Worm (Caenorhabditis elegans) whole organism, young adult: ENCODE data around the gene F13A7.11.

Experiments
- B0261.1 ChIP-seq: sonication (generic microtip); optimal IDR thresholded peaks from 2 replicates; lab custom pipeline; 2016; ENCODE audit warnings: mild to moderate bottlenecking, missing genetic modification characterization, moderate library complexity, missing compliant biosample characterization
- D2030.7 ChIP-seq: fragments of 200-800 bp; sonication (Bioruptor generic); IDR thresholded peaks from 2 replicates; pipeline ENCODE4 v1.3.6; 2022; ENCODE audit warnings: missing genetic modification reagents, missing genetic modification characterization, missing compliant biosample characterization
- F10E7.11 ChIP-seq: sonication (generic microtip); optimal IDR thresholded peaks from 2 replicates; lab custom pipeline; 2017; ENCODE audit warnings: mild to moderate bottlenecking, missing genetic modification characterization, moderate library complexity, missing compliant biosample characterization
- F39B2.1 ChIP-seq: fragments of 200-800 bp; sonication (Bioruptor generic); IDR thresholded peaks from 2 replicates; pipeline ENCODE4 v1.3.6; 2022; ENCODE audit warnings: missing genetic modification reagents, missing genetic modification characterization, missing compliant biosample characterization
- F49E8.2 ChIP-seq: sonication (generic microtip); optimal IDR thresholded peaks from 3 replicates; lab custom pipeline; 2017; ENCODE audit warnings: missing genetic modification characterization, mild to moderate bottlenecking, missing compliant biosample characterization, antibody characterized with exemption, moderate library complexity; ENCODE audit not compliant: insufficient read depth
- F52B5.7 ChIP-seq: sonication (generic microtip); optimal IDR thresholded peaks from 2 replicates; lab custom pipeline; 2016; ENCODE audit warnings: mild to moderate bottlenecking, missing genetic modification characterization, missing compliant biosample characterization
- F55B11.4 ChIP-seq: sonication (generic microtip); optimal IDR thresholded peaks from 2 replicates; lab custom pipeline; 2016; ENCODE audit warnings: missing compliant biosample characterization, missing genetic modification characterization, borderline replicate concordance; ENCODE audit not compliant: insufficient read depth
- F57C9.4 ChIP-seq: sonication (generic microtip); optimal IDR thresholded peaks from 2 replicates; lab custom pipeline; 2017; ENCODE audit warnings: mild to moderate bottlenecking, missing genetic modification characterization, missing compliant biosample characterization
- T07F8.4 ChIP-seq: sonication (generic microtip); optimal IDR thresholded peaks from 2 replicates; lab custom pipeline; 2016; ENCODE audit warnings: mild to moderate bottlenecking, missing genetic modification characterization, moderate library complexity, missing compliant biosample characterization
- Y79H2A.3 ChIP-seq: fragments of 200-800 bp; sonication (Bioruptor generic); conservative IDR thresholded peaks from 2 replicates; pipeline ENCODE4 v1.3.6; 2022; ENCODE audit warnings: missing genetic modification reagents, missing genetic modification characterization, missing compliant biosample characterization
- ama-1 ChIP-seq, 3 experiments: fragments of 150-350 bp in 1 of 3; sonication (generic microtip) in 2 of 3; optimal IDR thresholded peaks; 2 replicates each; lab custom pipeline; 2014 to 2018; ENCODE audit warnings: missing biosample characterization in 2 of 3, missing genetic modification characterization in 2 of 3, missing genetic modification reagents in 2 of 3
- aptf-2 ChIP-seq: fragments of 200-800 bp; sonication (Bioruptor generic); conservative IDR thresholded peaks from 2 replicates; pipeline ENCODE4 v1.3.6; 2022; ENCODE audit warnings: missing genetic modification reagents, missing genetic modification characterization, missing compliant biosample characterization
- athp-1 ChIP-seq: sonication (generic microtip); optimal IDR thresholded peaks from 2 replicates; lab custom pipeline; 2017; ENCODE audit warnings: mild to moderate bottlenecking, missing genetic modification characterization, missing compliant biosample characterization
- attf-6 ChIP-seq: fragments of 200-800 bp; sonication (Bioruptor generic); IDR thresholded peaks from 2 replicates; pipeline ENCODE4 v1.3.6; 2022; ENCODE audit warnings: missing genetic modification reagents, missing genetic modification characterization, missing compliant biosample characterization
- ccch-3 ChIP-seq: fragments of 200-800 bp; sonication (Bioruptor generic); optimal IDR thresholded peaks from 2 replicates; lab custom pipeline; 2018; ENCODE audit warnings: mild to moderate bottlenecking, missing genetic modification characterization, missing compliant biosample characterization
- chd-7 ChIP-seq: sonication (generic microtip); optimal IDR thresholded peaks from 2 replicates; lab custom pipeline; 2016; ENCODE audit warnings: mild to moderate bottlenecking, missing genetic modification characterization, moderate library complexity, missing compliant biosample characterization
- die-1 ChIP-seq: sonication (generic microtip); optimal IDR thresholded peaks from 2 replicates; lab custom pipeline; 2016; ENCODE audit warnings: missing genotype, mild to moderate bottlenecking, missing genetic modification characterization, missing compliant biosample characterization
- dpl-1 ChIP-seq: fragments of 150-350 bp; optimal IDR thresholded peaks from 2 replicates; lab custom pipeline; 2014; ENCODE audit warnings: missing biosample characterization, missing genetic modification reagents, missing genetic modification characterization
- efl-1 ChIP-seq: fragments of 150-350 bp; optimal IDR thresholded peaks from 2 replicates; lab custom pipeline; 2014; ENCODE audit warnings: missing biosample characterization, missing genetic modification reagents, missing genetic modification characterization
- gei-17 ChIP-seq: fragments of 200-800 bp; sonication (Bioruptor generic); optimal IDR thresholded peaks from 2 replicates; lab custom pipeline; 2018; ENCODE audit warnings: mild to moderate bottlenecking, missing genetic modification characterization, missing compliant biosample characterization
- him-1 ChIP-seq: sonication (generic microtip); optimal IDR thresholded peaks from 2 replicates; lab custom pipeline; 2016; ENCODE audit warnings: missing genotype, missing genetic modification reagents, missing genetic modification characterization, missing compliant biosample characterization
- hlh-12 ChIP-seq: sonication (generic microtip); optimal IDR thresholded peaks from 2 replicates; lab custom pipeline; 2016; ENCODE audit warnings: missing genetic modification characterization, missing compliant biosample characterization
- hmg-1.2 ChIP-seq: fragments of 200-800 bp; sonication (Bioruptor generic); IDR thresholded peaks from 2 replicates; pipeline ENCODE4 v1.3.6; 2022; ENCODE audit warnings: missing genetic modification reagents, missing genetic modification characterization, missing compliant biosample characterization
- lin-40 ChIP-seq: sonication (generic microtip); optimal IDR thresholded peaks from 2 replicates; lab custom pipeline; 2016; ENCODE audit warnings: missing genetic modification characterization, mild to moderate bottlenecking, missing compliant biosample characterization, missing genotype, missing genetic modification reagents
- lin-54 ChIP-seq: fragments of 200-800 bp; sonication (Bioruptor generic); optimal IDR thresholded peaks from 2 replicates; lab custom pipeline; 2018; ENCODE audit warnings: mild to moderate bottlenecking, missing genetic modification characterization, missing compliant biosample characterization
- lsl-1 ChIP-seq: fragments of 200-800 bp; sonication (Bioruptor generic); optimal IDR thresholded peaks from 2 replicates; lab custom pipeline; 2018; ENCODE audit warnings: mild to moderate bottlenecking, missing genetic modification characterization, moderate library complexity, missing compliant biosample characterization
- lsy-27 ChIP-seq: sonication (generic microtip); optimal IDR thresholded peaks from 2 replicates; lab custom pipeline; 2017; ENCODE audit warnings: missing genetic modification characterization, mild to moderate bottlenecking, missing compliant biosample characterization, antibody characterized with exemption, missing genotype, borderline replicate concordance; ENCODE audit not compliant: insufficient read depth
- madf-10 ChIP-seq: sonication (generic microtip); optimal IDR thresholded peaks from 2 replicates; lab custom pipeline; 2016; ENCODE audit warnings: mild to moderate bottlenecking, missing genetic modification characterization, missing compliant biosample characterization
- madf-6 ChIP-seq: fragments of 200-800 bp; sonication (Bioruptor generic); IDR thresholded peaks from 2 replicates; pipeline ENCODE4 v1.3.6; 2022; ENCODE audit warnings: missing genetic modification reagents, missing genetic modification characterization, missing compliant biosample characterization
- madf-8 ChIP-seq: fragments of 200-800 bp; sonication (Bioruptor generic); conservative IDR thresholded peaks from 2 replicates; pipeline ENCODE4 v1.3.6; 2022; ENCODE audit warnings: missing genetic modification reagents, missing genetic modification characterization, missing compliant biosample characterization
- mcd-1 ChIP-seq: fragments of 200-800 bp; sonication (Bioruptor generic); IDR thresholded peaks from 2 replicates; pipeline ENCODE4 v1.3.6; 2022; ENCODE audit warnings: missing genetic modification reagents, missing genetic modification characterization, missing compliant biosample characterization
- nfya-2 ChIP-seq: fragments of 200-800 bp; sonication (Bioruptor generic); IDR thresholded peaks from 2 replicates; pipeline ENCODE4 v1.3.6; 2022; ENCODE audit warnings: missing genetic modification reagents, missing genetic modification characterization, missing compliant biosample characterization
- nhr-179 ChIP-seq: sonication (generic microtip); optimal IDR thresholded peaks from 2 replicates; lab custom pipeline; 2016; ENCODE audit warnings: mild to moderate bottlenecking, missing genetic modification characterization, missing compliant biosample characterization
- nhr-27 ChIP-seq: fragments of 200-800 bp; sonication (Bioruptor generic); optimal IDR thresholded peaks from 2 replicates; lab custom pipeline; 2018; ENCODE audit warnings: mild to moderate bottlenecking, missing genetic modification characterization, moderate library complexity, missing compliant biosample characterization
- nhr-80 ChIP-seq: sonication (generic microtip); optimal IDR thresholded peaks from 2 replicates; lab custom pipeline; 2016; ENCODE audit warnings: missing genetic modification characterization, missing compliant biosample characterization
- pbrm-1 ChIP-seq: fragments of 200-800 bp; sonication (Bioruptor generic); IDR thresholded peaks from 2 replicates; pipeline ENCODE4 v1.3.6; 2022; ENCODE audit warnings: missing genetic modification reagents, missing genetic modification characterization, missing compliant biosample characterization
- repo-1 ChIP-seq: sonication (generic microtip); optimal IDR thresholded peaks from 2 replicates; lab custom pipeline; 2017; ENCODE audit warnings: mild to moderate bottlenecking, missing genetic modification characterization, missing compliant biosample characterization
- snpc-1.3 ChIP-seq: sonication (generic microtip); optimal IDR thresholded peaks from 2 replicates; lab custom pipeline; 2017; ENCODE audit warnings: missing genetic modification characterization, mild to moderate bottlenecking, missing compliant biosample characterization, antibody characterized with exemption, moderate library complexity, missing genotype, missing genetic modification reagents; ENCODE audit not compliant: insufficient read depth
- sptf-2 ChIP-seq: fragments of 200-800 bp; sonication (Bioruptor generic); optimal IDR thresholded peaks from 2 replicates; lab custom pipeline; 2018; ENCODE audit warnings: mild to moderate bottlenecking, missing genetic modification characterization, missing compliant biosample characterization
- tbp1 ChIP-seq: fragments of 200-800 bp; sonication (Bioruptor generic); optimal IDR thresholded peaks from 2 replicates; lab custom pipeline; 2018; ENCODE audit warnings: mild to moderate bottlenecking, missing genetic modification characterization, missing compliant biosample characterization
- zfh-2 ChIP-seq: fragments of 200-800 bp; sonication (Bioruptor generic); conservative IDR thresholded peaks from 2 replicates; pipeline ENCODE4 v1.3.6; 2022; ENCODE audit warnings: missing genetic modification reagents, missing genetic modification characterization, missing compliant biosample characterization
- ztf-22 ChIP-seq: fragments of 200-800 bp; sonication (Bioruptor generic); optimal IDR thresholded peaks from 2 replicates; lab custom pipeline; 2018; ENCODE audit warnings: mild to moderate bottlenecking, missing genetic modification characterization, moderate library complexity, missing compliant biosample characterization
- ztf-26 ChIP-seq: sonication (generic microtip); optimal IDR thresholded peaks from 2 replicates; lab custom pipeline; 2017; ENCODE audit warnings: missing genetic modification characterization, missing compliant biosample characterization

The F13A7.11 gene

ce11 chrV:16357253-16357652 is 37.9 kb downstream of the F13A7.11 start, which contains the start of gene pptr-1 (continued):
- TF ChIP-seq F39B2.1 (GFP tag; lab: Robert Waterston, UW) = no peak
- TF ChIP-seq Y79H2A.3 = no peak
- TF ChIP-seq nhr-80 (tag; lab: Kevin White, UChicago) = peak; percentile 47
- TF ChIP-seq F57C9.4 (tag; lab: Kevin White, UChicago) = no peak
- TF ChIP-seq F49E8.2 (tag; lab: Kevin White, UChicago) = no peak
- TF ChIP-seq ama-1 (optimal IDR thresholded peaks at IDR 0.05; lab: Kevin White, UChicago) = no peak
- TF ChIP-seq ama-1 (GFP tag; optimal IDR thresholded peaks at IDR 0.05; lab: Kevin White, UChicago) = no peak
- no peak for TF ChIP-seq F52B5.7

- TF ChIP-seq attf-6 (GFP tag; lab: Robert Waterston, UW) = 0 out of 2 replicates have a peak, but pooled peaks have one; percentile 48
- TF ChIP-seq madf-8 (GFP tag; lab: Robert Waterston, UW) = no peak
- TF ChIP-seq lsl-1 = peak; percentile 53
- no peak for TF ChIP-seq F39B2.1 (GFP tag; lab: Robert Waterston, UW)
- TF ChIP-seq D2030.7 (GFP tag; lab: Robert Waterston, UW) = peak; percentile 61
- TF ChIP-seq dpl-1 (GFP tag; lab: Kevin White, UChicago) = peak; percentile 74
- no peak for TF ChIP-seq ztf-22 (GFP tag; lab: Kevin White, UChicago)
- TF ChIP-seq die-1 (tag; lab: Kevin White, UChicago) = no peak
- TF ChIP-seq efl-1 = peak; percentile 84
- TF ChIP-seq repo-1 = no peak
- peak; percentile 85 for TF ChIP-seq mcd-1
- TF ChIP-seq F52B5.7 = no peak
- TF ChIP-seq athp-1 (tag; lab: Kevin White, UChicago) = peak; percentile 26
- 0 out of 2 replicates have a peak, but pooled peaks have one; percentile 38 for TF ChIP-seq pbrm-1 (GFP tag; lab: Robert Waterston, UW)
- TF ChIP-seq F55B11.4 (tag; lab: Kevin White, UChicago) = no peak
- TF ChIP-seq snpc-1.3 (tag; lab: Kevin White, UChicago) = peak; percentile 20
- TF ChIP-seq nhr-179 (tag; lab: Kevin White, UChicago) = no peak
- peak; percentile 87 for TF ChIP-seq lin-54 (GFP tag; lab: Kevin White, UChicago)
- no peak for TF ChIP-seq nhr-27 (tag; lab: Kevin White, UChicago)
- peak; percentile 13 for TF ChIP-seq tbp1 (GFP tag; lab: Kevin White, UChicago)
- peak; percentile 41; the same call in 1 of the 2 replicates for TF ChIP-seq madf-6 (GFP tag; lab: Robert Waterston, UW)
Measured at ce11 chrV:16356798-16357197, 38.3 kb downstream of the F13A7.11 start.

- TF ChIP-seq F52B5.7 (peak; percentile 80), zfh-2 (GFP tag; lab: Robert Waterston, UW) (peak; percentile 99), madf-8 (GFP tag; lab: Robert Waterston, UW) (no peak), ccch-3 (no peak), ztf-26 (tag; lab: Kevin White, UChicago) (peak; percentile 81), madf-6 (GFP tag; lab: Robert Waterston, UW) (no peak; the same call in 1 of the 2 replicates), hlh-12 (tag; lab: Kevin White, UChicago) (no peak), attf-6 (GFP tag; lab: Robert Waterston, UW) (peak; percentile 73), F49E8.2 (tag; lab: Kevin White, UChicago) (no peak), chd-7 (tag; lab: Kevin White, UChicago) (peak; percentile 91), him-1 (tag; lab: Kevin White, UChicago) (no peak), lin-40 (peak; percentile 90), madf-10 (tag; lab: Kevin White, UChicago) (peak; percentile 81), hmg-1.2 (peak; percentile 95), nhr-80 (tag; lab: Kevin White, UChicago) (peak; percentile 82), lin-54 (GFP tag; lab: Kevin White, UChicago) (peak; percentile 72), athp-1 (tag; lab: Kevin White, UChicago) (peak; percentile 83), sptf-2 (GFP tag; lab: Kevin White, UChicago) (peak; percentile 41), lsy-27 (tag; lab: Kevin White, UChicago) (no peak), gei-17 (GFP tag; lab: Kevin White, UChicago) (peak; percentile 77), aptf-2 (GFP tag; lab: Robert Waterston, UW) (no peak), nfya-2 (no peak), mcd-1 (peak; percentile 85), F10E7.11 (tag; lab: Kevin White, UChicago) (no peak), B0261.1 (tag; lab: Kevin White, UChicago) (peak; percentile 30), F55B11.4 (tag; lab: Kevin White, UChicago) (no peak), pbrm-1 (GFP tag; lab: Robert Waterston, UW) (peak; percentile 77), T07F8.4 (tag; lab: Kevin White, UChicago) (no peak)
Measured at ce11 chrV:16355941-16356340, 39.2 kb downstream of the F13A7.11 start.
